Worm (Caenorhabditis elegans) whole organism, L4 larva: ENCODE data around the gene C15H9.9.

Experiments
- ceh-82 ChIP-seq: sonication (generic microtip); optimal IDR thresholded peaks from 2 replicates; lab custom pipeline; 2017; ENCODE audit warnings: missing biosample characterization, missing genetic modification characterization
- dpl-1 ChIP-seq: fragments of 150-350 bp; optimal IDR thresholded peaks from 2 replicates; lab custom pipeline; 2014; ENCODE audit warnings: missing biosample characterization, missing genetic modification reagents, missing genetic modification characterization
- jun-1 ChIP-seq: fragments of 150-350 bp; optimal IDR thresholded peaks from 2 replicates; lab custom pipeline; 2014; ENCODE audit warnings: missing biosample characterization, missing genetic modification reagents, missing genetic modification characterization
- lin-13 ChIP-seq: fragments of 150-350 bp; optimal IDR thresholded peaks from 2 replicates; lab custom pipeline; 2014; ENCODE audit warnings: missing biosample characterization, missing genetic modification reagents, missing genetic modification characterization
- lin-15B ChIP-seq: fragments of 150-350 bp; sonication (generic microtip); optimal IDR thresholded peaks from 3 replicates; lab custom pipeline; 2014; ENCODE audit warnings: missing biosample characterization, missing genetic modification characterization
- pqm-1 ChIP-seq: sonication (generic microtip); optimal IDR thresholded peaks from 2 replicates; lab custom pipeline; 2017; ENCODE audit warnings: missing biosample characterization, missing genetic modification characterization
- skn-1 ChIP-seq: fragments of 150-350 bp; optimal IDR thresholded peaks from 2 replicates; lab custom pipeline; 2014; ENCODE audit warnings: missing biosample characterization, missing genetic modification characterization

- no peak for TF ChIP-seq lin-15B
- no peak for TF ChIP-seq lin-13 (GFP tag; lab: Kevin White, UChicago)
- TF ChIP-seq ceh-82 = no peak
- no peak for TF ChIP-seq pqm-1 (tag; lab: Kevin White, UChicago)
- TF ChIP-seq dpl-1 = no peak
- no peak for TF ChIP-seq jun-1 (tag; lab: Kevin White, UChicago)
- no peak for TF ChIP-seq skn-1 (tag; lab: Kevin White, UChicago)
Observed at ce11 chrX:6150949-6151519, 23.0 kb upstream of the C15H9.9 start.
